Worm (Caenorhabditis elegans): ENCODE results near the gene rol-6.
A peak's percentile ranks its signal among the peaks of the same experiment; 100 is the strongest.

- TF ChIP-seq elt-3 (tag; optimal IDR thresholded peaks at IDR 0.05) (no peak), ceh-9 (tag; optimal IDR thresholded peaks at IDR 0.05) (no peak), nhr-76 (tag; optimal IDR thresholded peaks at IDR 0.05) (no peak), lin-39 (tag; optimal IDR thresholded peaks at IDR 0.05) (peak; percentile 30), ama-1 (optimal IDR thresholded peaks at IDR 0.05) (peak; percentile 94), pha-4 (tag; optimal IDR thresholded peaks at IDR 0.05) (no peak)
These were observed 10.7 kb downstream of the rol-6 start, which contains the start of gene mak-1 for ce11 chrII:8743379-8744173.
